Fruit fly (Drosophila melanogaster) whole organism, wandering third instar larva: ENCODE data around the gene dx.

ENCODE experiments used
- Abd-B ChIP-seq: fragments of >200 bp; optimal IDR thresholded peaks from 2 replicates; lab custom pipeline; 2017; ENCODE audit warnings: missing biosample characterization, missing genetic modification characterization
- CG9705 ChIP-seq: fragments of 200-800 bp; sonication (Bioruptor generic); optimal IDR thresholded peaks from 2 replicates; lab custom pipeline; 2018; ENCODE audit warnings: missing biosample characterization, mild to moderate bottlenecking, missing genetic modification characterization
- CrebA ChIP-seq: fragments of 200-800 bp; sonication (Bioruptor generic); optimal IDR thresholded peaks from 2 replicates; lab custom pipeline; 2016; ENCODE audit warnings: missing biosample characterization, mild to moderate bottlenecking, missing genetic modification characterization, borderline replicate concordance
- Hr78 ChIP-seq: fragments of >200 bp; optimal IDR thresholded peaks from 2 replicates; lab custom pipeline; 2017; ENCODE audit warnings: missing biosample characterization, missing genetic modification characterization
- Myc ChIP-seq: fragments of >200 bp; optimal IDR thresholded peaks from 2 replicates; lab custom pipeline; 2017
- OdsH ChIP-seq: fragments of 200-800 bp; sonication (Bioruptor generic); optimal IDR thresholded peaks from 2 replicates; lab custom pipeline; 2016; ENCODE audit warnings: missing biosample characterization, mild to moderate bottlenecking, missing genetic modification characterization
- brk ChIP-seq: fragments of 200-800 bp; sonication (Bioruptor generic); optimal IDR thresholded peaks from 2 replicates; lab custom pipeline; 2016; ENCODE audit warnings: missing biosample characterization, mild to moderate bottlenecking, missing genetic modification characterization
- dmrt93B ChIP-seq: fragments of 200-800 bp; sonication (Bioruptor generic); optimal IDR thresholded peaks from 2 replicates; lab custom pipeline; 2018; ENCODE audit warnings: missing biosample characterization, mild to moderate bottlenecking, missing genetic modification characterization
- pan ChIP-seq: fragments of >200 bp; optimal IDR thresholded peaks from 2 replicates; lab custom pipeline; 2017
- psq ChIP-seq: fragments of 200-800 bp; sonication (Bioruptor generic); optimal IDR thresholded peaks from 3 replicates; lab custom pipeline; 2017; ENCODE audit warnings: missing biosample characterization, mild to moderate bottlenecking, missing genetic modification characterization, moderate library complexity
- rgr ChIP-seq: fragments of 200-800 bp; sonication (Bioruptor generic); optimal IDR thresholded peaks from 3 replicates; lab custom pipeline; 2016; ENCODE audit warnings: missing biosample characterization, mild to moderate bottlenecking, missing genetic modification characterization
- tai ChIP-seq: sonication (Bioruptor generic); optimal IDR thresholded peaks from 2 replicates; lab custom pipeline; 2016; ENCODE audit warnings: missing biosample characterization, missing genetic modification characterization
- usp ChIP-seq: fragments of >200 bp; optimal IDR thresholded peaks from 2 replicates; lab custom pipeline; 2017; ENCODE audit warnings: missing biosample characterization, missing genetic modification characterization

- TF ChIP-seq usp (GFP tag; lab: Kevin White, UChicago) (no peak), CrebA (GFP tag; lab: Kevin White, UChicago) (no peak), Hr78 (GFP tag; lab: Kevin White, UChicago) (no peak), psq (GFP tag; lab: Kevin White, UChicago) (peak; percentile 28), tai (GFP tag; lab: Kevin White, UChicago) (no peak), CG9705 (no peak), OdsH (GFP tag; lab: Kevin White, UChicago) (peak; percentile 44), Myc (no peak), rgr (GFP tag; lab: Kevin White, UChicago) (peak; percentile 63), Abd-B (no peak), pan (lab: Kevin White, UChicago) (no peak), dmrt93B (GFP tag; lab: Kevin White, UChicago) (no peak), brk (GFP tag; lab: Kevin White, UChicago) (no peak)
Observed at dm6 chrX:6528508-6528998, 5.2 kb upstream of the dx start, which contains the start of gene Agxt.
